Fruit fly (Drosophila melanogaster) whole organism, embryonic: ENCODE measurements around the gene CG43693.

Source experiments
- Atf-2 ChIP-seq: fragments of 200-800 bp; sonication (Bioruptor generic); optimal IDR thresholded peaks from 2 replicates; lab custom pipeline; 2016; ENCODE audit warnings: missing biosample characterization, missing genetic modification characterization
- Awh ChIP-seq: fragments of 200-800 bp; sonication (Bioruptor generic); IDR thresholded peaks from 2 replicates; pipeline ENCODE4, ENCODE4 v1.3.6; 2022; ENCODE audit warnings: missing biosample characterization, missing genetic modification characterization
- CG10979 ChIP-seq: fragments of 200-800 bp; sonication (Bioruptor generic); optimal IDR thresholded peaks from 2 replicates; lab custom pipeline; 2018; ENCODE audit warnings: missing biosample characterization, mild to moderate bottlenecking, missing genetic modification characterization, moderate library complexity
- CG12219 ChIP-seq: fragments of 200-800 bp; sonication (Bioruptor generic); optimal IDR thresholded peaks from 3 replicates; lab custom pipeline; 2018; ENCODE audit warnings: missing biosample characterization, mild to moderate bottlenecking, missing genetic modification characterization
- CG15269 ChIP-seq: fragments of 200-800 bp; sonication (Bioruptor generic); optimal IDR thresholded peaks from 2 replicates; lab custom pipeline; 2018; ENCODE audit warnings: missing biosample characterization, mild to moderate bottlenecking, missing genetic modification characterization, moderate library complexity
- CG15514 ChIP-seq: fragments of 200-800 bp; sonication (Bioruptor generic); optimal IDR thresholded peaks from 3 replicates; lab custom pipeline; 2017; ENCODE audit warnings: missing biosample characterization, missing genetic modification characterization, mild to moderate bottlenecking, moderate library complexity, missing genetic modification reagents
- CG16779 ChIP-seq: fragments of 200-800 bp; sonication (Bioruptor generic); IDR thresholded peaks from 2 replicates; pipeline ENCODE4 v1.3.6; 2022; ENCODE audit warnings: missing biosample characterization, missing genetic modification characterization
- CG16815 ChIP-seq: fragments of 200-800 bp; sonication (Bioruptor generic); optimal IDR thresholded peaks from 3 replicates; lab custom pipeline; 2017; ENCODE audit warnings: missing biosample characterization, mild to moderate bottlenecking, missing genetic modification characterization
- CG1792 ChIP-seq: fragments of 200-800 bp; sonication (Bioruptor generic); optimal IDR thresholded peaks from 2 replicates; lab custom pipeline; 2016; ENCODE audit warnings: missing biosample characterization, missing genetic modification characterization
- CG2712 ChIP-seq: fragments of 200-800 bp; optimal IDR thresholded peaks from 3 replicates; lab custom pipeline; 2019; ENCODE audit warnings: missing biosample characterization, mild to moderate bottlenecking, missing genetic modification characterization, moderate library complexity
- CG3281 ChIP-seq: fragments of 200-800 bp; sonication (Bioruptor generic); optimal IDR thresholded peaks from 3 replicates; lab custom pipeline; 2017; ENCODE audit warnings: missing biosample characterization, mild to moderate bottlenecking, missing genetic modification characterization
- CG33213 ChIP-seq: fragments of 200-800 bp; sonication (Bioruptor generic); optimal IDR thresholded peaks from 3 replicates; lab custom pipeline; 2016; ENCODE audit warnings: missing biosample characterization, missing genetic modification characterization
- CG3995 ChIP-seq: fragments of 200-800 bp; sonication (Bioruptor generic); optimal IDR thresholded peaks from 3 replicates; lab custom pipeline; 2016; ENCODE audit warnings: missing biosample characterization, missing genetic modification characterization
- CG8478 ChIP-seq: fragments of >200 bp; optimal IDR thresholded peaks from 2 replicates; lab custom pipeline; 2018
- CG9817 ChIP-seq: fragments of 200-800 bp; sonication (Bioruptor generic); optimal IDR thresholded peaks from 2 replicates; lab custom pipeline; 2018; ENCODE audit warnings: missing biosample characterization, mild to moderate bottlenecking, missing genetic modification characterization, moderate library complexity
- D19A ChIP-seq: fragments of 200-800 bp; optimal IDR thresholded peaks from 3 replicates; lab custom pipeline; 2019; ENCODE audit warnings: missing biosample characterization, mild to moderate bottlenecking, missing genetic modification characterization, moderate library complexity
- Eip74EF ChIP-seq, 2 experiments: fragments of 200-800 bp in 1 of 2; fragments of >200 bp in 1 of 2; sonication (Bioruptor generic) in 1 of 2; optimal IDR thresholded peaks; 2 replicates each; lab custom pipeline; 2017 to 2019; ENCODE audit warnings: missing biosample characterization in 2 of 2, missing genetic modification characterization in 2 of 2, mild to moderate bottlenecking in 1 of 2, moderate library complexity in 1 of 2
- HHEX ChIP-seq: fragments of 200-800 bp; sonication (Bioruptor generic); optimal IDR thresholded peaks from 3 replicates; lab custom pipeline; 2017; ENCODE audit warnings: missing biosample characterization, mild to moderate bottlenecking, missing genetic modification characterization, missing genetic modification reagents
- Meics ChIP-seq: fragments of 200-800 bp; sonication (Bioruptor generic); optimal IDR thresholded peaks from 2 replicates; lab custom pipeline; 2017; ENCODE audit warnings: missing biosample characterization, mild to moderate bottlenecking, missing genetic modification characterization
- Oaz ChIP-seq: fragments of 200-800 bp; sonication (Bioruptor generic); IDR thresholded peaks from 2 replicates; pipeline ENCODE4 v1.3.6; 2022; ENCODE audit warnings: missing biosample characterization, missing genetic modification characterization
- Sox100B ChIP-seq: fragments of 200-800 bp; sonication (Bioruptor generic); optimal IDR thresholded peaks from 3 replicates; lab custom pipeline; 2018; ENCODE audit warnings: missing biosample characterization, mild to moderate bottlenecking, missing genetic modification characterization
- Vsx1 ChIP-seq: fragments of 200-800 bp; sonication (Bioruptor generic); optimal IDR thresholded peaks from 2 replicates; lab custom pipeline; 2017; ENCODE audit warnings: missing biosample characterization, mild to moderate bottlenecking, missing genetic modification characterization, missing genetic modification reagents
- Xrp1 ChIP-seq: fragments of 200-800 bp; sonication (Bioruptor generic); IDR thresholded peaks from 2 replicates; pipeline ENCODE4 v1.3.6; 2022; ENCODE audit warnings: missing biosample characterization, missing genetic modification characterization
- ase ChIP-seq: fragments of 200-800 bp; sonication (Bioruptor generic); IDR thresholded peaks from 3 replicates; pipeline ENCODE4 v1.3.6; 2022; ENCODE audit warnings: missing biosample characterization, missing genetic modification characterization
- bowl ChIP-seq: fragments of 200-800 bp; sonication (Bioruptor generic); IDR thresholded peaks from 2 replicates; pipeline ENCODE4 v1.3.6; 2022; ENCODE audit warnings: missing biosample characterization, missing genetic modification characterization
- cato ChIP-seq: fragments of 200-800 bp; sonication (Bioruptor generic); optimal IDR thresholded peaks from 2 replicates; lab custom pipeline; 2016; ENCODE audit warnings: missing biosample characterization, missing genetic modification characterization, borderline replicate concordance
- corto ChIP-seq: fragments of 200-800 bp; sonication (Bioruptor generic); optimal IDR thresholded peaks from 2 replicates; lab custom pipeline; 2016; ENCODE audit warnings: missing biosample characterization, mild to moderate bottlenecking, missing genetic modification characterization, moderate library complexity
- dimm ChIP-seq: fragments of 200-800 bp; sonication (Bioruptor generic); IDR thresholded peaks from 2 replicates; pipeline ENCODE4 v1.3.6; 2022; ENCODE audit warnings: missing biosample characterization, missing genetic modification characterization
- dysf ChIP-seq: fragments of 200-800 bp; sonication (Bioruptor generic); IDR thresholded peaks from 3 replicates; pipeline ENCODE4 v1.3.6; 2022; ENCODE audit warnings: missing biosample characterization, missing genetic modification characterization
- eve ChIP-seq, 2 experiments: fragments of >200 bp; optimal IDR thresholded peaks; 2 replicates each; lab custom pipeline; 2017; ENCODE audit warnings: missing biosample characterization in 2 of 2, missing genetic modification characterization in 2 of 2
- exex ChIP-seq: fragments of 200-800 bp; sonication (Bioruptor generic); optimal IDR thresholded peaks from 4 replicates; lab custom pipeline; 2018; ENCODE audit warnings: missing biosample characterization, mild to moderate bottlenecking, missing genetic modification characterization, moderate library complexity
- gem ChIP-seq: fragments of 200-800 bp; sonication (Bioruptor generic); optimal IDR thresholded peaks from 2 replicates; lab custom pipeline; 2019; ENCODE audit warnings: missing biosample characterization, mild to moderate bottlenecking, missing genetic modification characterization, moderate library complexity
- gsb ChIP-seq: fragments of 200-800 bp; sonication (Bioruptor generic); IDR thresholded peaks from 2 replicates; pipeline ENCODE4 v1.3.6; 2022; ENCODE audit warnings: missing biosample characterization, missing genetic modification characterization
- gt ChIP-seq: fragments of 200-800 bp; sonication (Bioruptor generic); IDR thresholded peaks from 2 replicates; pipeline ENCODE4 v1.3.6; 2022; ENCODE audit warnings: missing biosample characterization, missing genetic modification characterization
- h ChIP-seq: fragments of >200 bp; optimal IDR thresholded peaks from 2 replicates; lab custom pipeline; 2017
- lola ChIP-seq, 3 experiments: fragments of >200 bp in 2 of 3; fragments of 200-800 bp in 1 of 3; sonication (Bioruptor generic) in 1 of 3; optimal IDR thresholded peaks; 2 replicates each; lab custom pipeline; 2017 to 2019; ENCODE audit warnings: missing biosample characterization in 3 of 3, missing genetic modification characterization in 3 of 3, mild to moderate bottlenecking in 1 of 3, moderate library complexity in 1 of 3
- psq ChIP-seq: fragments of 200-800 bp; sonication (Bioruptor generic); optimal IDR thresholded peaks from 2 replicates; lab custom pipeline; 2017; ENCODE audit warnings: missing biosample characterization, missing genetic modification characterization
- row ChIP-seq: fragments of 200-800 bp; sonication (Bioruptor generic); IDR thresholded peaks from 3 replicates; pipeline ENCODE4 v1.3.6; 2022; ENCODE audit warnings: missing biosample characterization, missing genetic modification characterization
- run ChIP-seq: fragments of 200-800 bp; sonication (Bioruptor generic); optimal IDR thresholded peaks from 3 replicates; lab custom pipeline; 2018; ENCODE audit warnings: missing biosample characterization, mild to moderate bottlenecking, missing genetic modification characterization
- sc ChIP-seq, 3 experiments: fragments of >200 bp in 2 of 3; fragments of 200-800 bp in 1 of 3; sonication (Bioruptor generic) in 1 of 3; optimal IDR thresholded peaks; 2 replicates in 2 of 3; 3 replicates in 1 of 3; lab custom pipeline; 2017; ENCODE audit warnings: mild to moderate bottlenecking in 1 of 3, missing biosample characterization in 1 of 3, missing genetic modification characterization in 1 of 3, missing genetic modification reagents in 1 of 3
- tin ChIP-seq: fragments of 200-800 bp; sonication (Bioruptor generic); optimal IDR thresholded peaks from 3 replicates; lab custom pipeline; 2016; ENCODE audit warnings: missing biosample characterization, missing genetic modification characterization
- tio ChIP-seq: fragments of 200-800 bp; sonication (Bioruptor generic); optimal IDR thresholded peaks from 2 replicates; lab custom pipeline; 2017; ENCODE audit warnings: missing biosample characterization, missing genetic modification characterization, inconsistent platforms
- tll ChIP-seq, 2 experiments: fragments of 200-800 bp in 1 of 2; fragments of >200 bp in 1 of 2; sonication (Bioruptor generic) in 1 of 2; optimal IDR thresholded peaks; 2 replicates each; lab custom pipeline; 2017 to 2019; ENCODE audit warnings: missing biosample characterization in 2 of 2, missing genetic modification characterization in 2 of 2, mild to moderate bottlenecking in 1 of 2, moderate library complexity in 1 of 2
- twi ChIP-seq: fragments of 200-800 bp; optimal IDR thresholded peaks from 2 replicates; lab custom pipeline; 2019; ENCODE audit warnings: missing biosample characterization, mild to moderate bottlenecking, missing genetic modification characterization, moderate library complexity
- usp ChIP-seq: fragments of >200 bp; optimal IDR thresholded peaks from 2 replicates; lab custom pipeline; 2017; ENCODE audit warnings: missing biosample characterization, missing genetic modification characterization
- vnd ChIP-seq: fragments of 200-800 bp; sonication (Bioruptor generic); IDR thresholded peaks from 3 replicates; pipeline ENCODE4 v1.3.6; 2022; ENCODE audit warnings: missing biosample characterization, missing genetic modification characterization; ENCODE audit not compliant: partially characterized antibody

CG43693 gene

dm6 chr3L:11053843-11054242, 2.7 kb upstream of the CG43693 start, which contains the start of gene CG7888 (continued):
- TF ChIP-seq cato (GFP tag; lab: Kevin White, UChicago) = no peak
- TF ChIP-seq Vsx1 (GFP tag; lab: Kevin White, UChicago) = no peak
- TF ChIP-seq tll (GFP tag; optimal IDR thresholded peaks at IDR 0.05; lab: Kevin White, UChicago) = no peak
- 0 out of 3 replicates have a peak, but pooled peaks have one; percentile 11 for TF ChIP-seq row (GFP tag; lab: Robert Waterston, UW)
- no peak for TF ChIP-seq Sox100B (GFP tag; lab: Kevin White, UChicago)
- no peak for TF ChIP-seq CG16815 (GFP tag; lab: Kevin White, UChicago)
- no peak for TF ChIP-seq Awh (GFP tag; lab: Robert Waterston, UW)
- no peak for TF ChIP-seq Oaz
- no peak for TF ChIP-seq dysf (GFP tag; lab: Robert Waterston, UW)
- no peak for TF ChIP-seq Eip74EF (GFP tag; optimal IDR thresholded peaks at IDR 0.05; lab: Kevin White, UChicago)
- no peak for TF ChIP-seq Atf-2 (GFP tag; lab: Kevin White, UChicago)
- no peak for TF ChIP-seq CG2712
- no peak for TF ChIP-seq h (lab: Kevin White, UChicago)
- TF ChIP-seq CG16779 (GFP tag; lab: Robert Waterston, UW) = no peak
- TF ChIP-seq CG12219 (GFP tag; lab: Kevin White, UChicago) = no peak
- no peak for TF ChIP-seq bowl (GFP tag; lab: Robert Waterston, UW)
- TF ChIP-seq gt (GFP tag; lab: Robert Waterston, UW) = no peak
- no peak for TF ChIP-seq gsb
- TF ChIP-seq CG33213 = no peak
- TF ChIP-seq gem (tag; lab: Kevin White, UChicago) = no peak
- TF ChIP-seq CG3995 (GFP tag; lab: Kevin White, UChicago) = peak; percentile 15
- no peak for TF ChIP-seq Xrp1 (GFP tag; lab: Robert Waterston, UW)
- TF ChIP-seq vnd (GFP tag; lab: Robert Waterston, UW) = no peak
- no peak for TF ChIP-seq CG10979 (tag; lab: Kevin White, UChicago)
- TF ChIP-seq eve (GFP tag; optimal IDR thresholded peaks at IDR 0.05; lab: Kevin White, UChicago) = no peak
- TF ChIP-seq CG15269 = peak; percentile 13
- no peak for TF ChIP-seq lola (GFP tag; optimal IDR thresholded peaks at IDR 0.05; lab: Kevin White, UChicago)
- no peak for TF ChIP-seq CG8478 (lab: Kevin White, UChicago)
- no peak for TF ChIP-seq CG3281 (GFP tag; lab: Kevin White, UChicago)
- no peak for TF ChIP-seq corto (GFP tag; lab: Kevin White, UChicago)
- no peak for TF ChIP-seq tio (GFP tag; lab: Kevin White, UChicago)
- peak; percentile 14 for TF ChIP-seq D19A (tag; lab: Kevin White, UChicago)
- TF ChIP-seq psq = no peak
- TF ChIP-seq run (tag; lab: Kevin White, UChicago) = no peak
- no peak for TF ChIP-seq Meics (GFP tag; lab: Kevin White, UChicago)
- TF ChIP-seq HHEX (GFP tag; lab: Kevin White, UChicago) = no peak
- TF ChIP-seq CG9817 = no peak
- TF ChIP-seq tin (GFP tag; lab: Kevin White, UChicago) = no peak
- no peak for TF ChIP-seq twi (tag; lab: Kevin White, UChicago)
- no peak for TF ChIP-seq CG1792 (GFP tag; lab: Kevin White, UChicago)
- TF ChIP-seq sc (optimal IDR thresholded peaks at IDR 0.05; lab: Kevin White, UChicago) = no peak
- no peak for TF ChIP-seq sc (GFP tag; optimal IDR thresholded peaks at IDR 0.05; lab: Kevin White, UChicago)
- TF ChIP-seq CG15514 (GFP tag; lab: Kevin White, UChicago) = peak; percentile 18
- TF ChIP-seq dimm (GFP tag; lab: Robert Waterston, UW) = no peak
- TF ChIP-seq usp = no peak
- TF ChIP-seq exex (tag; lab: Kevin White, UChicago) = no peak
- no peak for TF ChIP-seq ase (GFP tag; lab: Robert Waterston, UW)
